Worm (Caenorhabditis elegans): Measurements from ENCODE around the gene tam-1.

- TF ChIP-seq efl-3 (GFP tag; optimal IDR thresholded peaks at IDR 0.05) (no peak), ama-1 (optimal IDR thresholded peaks at IDR 0.05) (no peak), elt-3 (tag; optimal IDR thresholded peaks at IDR 0.05) (no peak), tbx-2 (tag; optimal IDR thresholded peaks at IDR 0.05) (no peak), sup-37 (GFP tag; optimal IDR thresholded peaks at IDR 0.05) (no peak), ztf-4 (tag; optimal IDR thresholded peaks at IDR 0.05) (no peak), unc-30 (tag; optimal IDR thresholded peaks at IDR 0.05) (no peak), ceh-82 (tag; optimal IDR thresholded peaks at IDR 0.05) (no peak), sox-4 (tag; optimal IDR thresholded peaks at IDR 0.05) (no peak), fos-1 (tag; optimal IDR thresholded peaks at IDR 0.05) (no peak), nhr-77 (tag; optimal IDR thresholded peaks at IDR 0.05) (no peak), pqm-1 (tag; optimal IDR thresholded peaks at IDR 0.05) (no peak), jun-1 (tag; optimal IDR thresholded peaks at IDR 0.05) (no peak), nhr-12 (tag; optimal IDR thresholded peaks at IDR 0.05) (no peak)
Observed at ce11 chrV:4968775-4969174, 5.9 kb upstream of the tam-1 start.

Data from whole organism, L1 larva.